Worm (Caenorhabditis elegans) whole organism, L4 larva: ENCODE data around the gene C35B1.8.

Experiments
- D1046.2 ChIP-seq: fragments of 200-800 bp; sonication (Bioruptor generic); IDR thresholded peaks from 2 replicates; pipeline ENCODE4 v1.3.6; 2022; ENCODE audit warnings: missing genetic modification characterization, missing compliant biosample characterization
- F10B5.3 ChIP-seq: sonication (generic microtip); optimal IDR thresholded peaks from 2 replicates; lab custom pipeline; 2016; ENCODE audit warnings: mild to moderate bottlenecking, missing genetic modification characterization, missing compliant biosample characterization
- F26F4.8 ChIP-seq: fragments of 200-800 bp; sonication (Bioruptor generic); conservative IDR thresholded peaks from 2 replicates; pipeline ENCODE4 v1.3.6; 2022; ENCODE audit warnings: missing genetic modification characterization, missing compliant biosample characterization
- F49E8.2 ChIP-seq: sonication (generic microtip); optimal IDR thresholded peaks from 2 replicates; lab custom pipeline; 2016; ENCODE audit warnings: missing compliant biosample characterization, mild to moderate bottlenecking, missing genetic modification characterization, borderline replicate concordance
- Y5F2A.4 ChIP-seq: fragments of 200-800 bp; sonication (Bioruptor generic); optimal IDR thresholded peaks from 2 replicates; lab custom pipeline; 2018; ENCODE audit warnings: mild to moderate bottlenecking, missing genetic modification characterization, missing compliant biosample characterization
- Y75B8A.6 ChIP-seq: fragments of 200-800 bp; sonication (Bioruptor generic); IDR thresholded peaks from 2 replicates; pipeline ENCODE4 v1.3.6; 2022; ENCODE audit warnings: missing genetic modification reagents, missing genetic modification characterization, missing compliant biosample characterization
- ces-1 ChIP-seq: fragments of 150-350 bp; sonication (generic microtip); optimal IDR thresholded peaks from 4 replicates; lab custom pipeline; 2014; ENCODE audit warnings: missing biosample characterization, missing genetic modification reagents, missing genetic modification characterization
- daf-12 ChIP-seq: fragments of 150-350 bp; optimal IDR thresholded peaks from 2 replicates; lab custom pipeline; 2014; ENCODE audit warnings: missing biosample characterization, missing genetic modification reagents, missing genetic modification characterization
- dve-1 ChIP-seq: sonication (generic microtip); optimal IDR thresholded peaks from 2 replicates; lab custom pipeline; 2017; ENCODE audit warnings: antibody characterized with exemption, mild to moderate bottlenecking, missing genetic modification characterization, missing compliant biosample characterization; ENCODE audit not compliant: insufficient read depth
- egl-27 ChIP-seq: sonication (generic microtip); optimal IDR thresholded peaks from 3 replicates; lab custom pipeline; 2017; ENCODE audit warnings: missing biosample characterization, missing genetic modification reagents, missing genetic modification characterization
- egl-43 ChIP-seq: fragments of 200-800 bp; sonication (Bioruptor generic); IDR thresholded peaks from 2 replicates; pipeline ENCODE4 v1.3.6; 2022; ENCODE audit warnings: missing genetic modification reagents, missing genetic modification characterization, missing compliant biosample characterization
- gei-8 ChIP-seq: fragments of 200-800 bp; sonication (Bioruptor generic); optimal IDR thresholded peaks from 2 replicates; lab custom pipeline; 2018; ENCODE audit warnings: mild to moderate bottlenecking, missing genetic modification characterization, missing compliant biosample characterization
- hif-1 ChIP-seq, 2 experiments: sonication (generic microtip); optimal IDR thresholded peaks; 2 replicates each; lab custom pipeline; 2016 to 2017; ENCODE audit warnings: missing compliant biosample characterization in 2 of 2, missing genetic modification characterization in 2 of 2, missing genetic modification reagents in 2 of 2, missing genotype in 2 of 2, mild to moderate bottlenecking in 1 of 2
- hlh-30 ChIP-seq: sonication (generic microtip); optimal IDR thresholded peaks from 2 replicates; lab custom pipeline; 2017; ENCODE audit warnings: antibody characterized with exemption, mild to moderate bottlenecking, missing genetic modification characterization, missing compliant biosample characterization; ENCODE audit not compliant: insufficient read depth
- hmg-1.1 ChIP-seq: fragments of 200-800 bp; sonication (Bioruptor generic); IDR thresholded peaks from 2 replicates; pipeline ENCODE4 v1.3.6; 2022; ENCODE audit warnings: missing genetic modification reagents, missing genetic modification characterization, missing compliant biosample characterization
- jun-1 ChIP-seq: fragments of 150-350 bp; optimal IDR thresholded peaks from 2 replicates; lab custom pipeline; 2014; ENCODE audit warnings: missing biosample characterization, missing genetic modification reagents, missing genetic modification characterization
- lin-13 ChIP-seq: fragments of 150-350 bp; optimal IDR thresholded peaks from 2 replicates; lab custom pipeline; 2014; ENCODE audit warnings: missing biosample characterization, missing genetic modification reagents, missing genetic modification characterization
- lin-38 ChIP-seq: fragments of 200-800 bp; sonication (Bioruptor generic); IDR thresholded peaks from 2 replicates; pipeline ENCODE4 v1.3.6; 2022; ENCODE audit warnings: missing genetic modification reagents, missing genetic modification characterization, missing compliant biosample characterization
- mdt-29 ChIP-seq: fragments of 200-800 bp; sonication (Bioruptor generic); IDR thresholded peaks from 2 replicates; pipeline ENCODE4 v1.3.6; 2022; ENCODE audit warnings: missing genetic modification reagents, missing genetic modification characterization, missing compliant biosample characterization
- mep-1 ChIP-seq: fragments of 150-350 bp; sonication (generic microtip); optimal IDR thresholded peaks from 3 replicates; lab custom pipeline; 2014; ENCODE audit warnings: missing biosample characterization, missing genetic modification characterization
- mes-2 ChIP-seq: sonication (generic microtip); optimal IDR thresholded peaks from 2 replicates; lab custom pipeline; 2016; ENCODE audit warnings: missing genotype, mild to moderate bottlenecking, missing genetic modification characterization, missing compliant biosample characterization; ENCODE audit not compliant: poor library complexity, severe bottlenecking
- nhr-10 ChIP-seq: fragments of 150-350 bp; optimal IDR thresholded peaks from 2 replicates; lab custom pipeline; 2014; ENCODE audit warnings: missing biosample characterization, missing genetic modification characterization
- nhr-111 ChIP-seq: fragments of 200-800 bp; sonication (Bioruptor generic); optimal IDR thresholded peaks from 2 replicates; lab custom pipeline; 2018; ENCODE audit warnings: mild to moderate bottlenecking, missing genetic modification characterization, missing compliant biosample characterization
- nhr-25 ChIP-seq: sonication (generic microtip); optimal IDR thresholded peaks from 2 replicates; lab custom pipeline; 2017; ENCODE audit warnings: missing genetic modification characterization, mild to moderate bottlenecking, missing compliant biosample characterization, antibody characterized with exemption, moderate library complexity, borderline replicate concordance; ENCODE audit not compliant: insufficient read depth
- pha-4 ChIP-seq, 2 experiments: fragments of 150-350 bp in 1 of 2; fragments of 200-800 bp in 1 of 2; sonication (Bioruptor generic) in 1 of 2; IDR thresholded peaks in 1 of 2; optimal IDR thresholded peaks in 1 of 2; 2 replicates each; pipeline versions ENCODE4 v1.3.6 to Lab custom; 2014 to 2022; ENCODE audit warnings: missing genetic modification characterization in 2 of 2, missing genetic modification reagents in 2 of 2, missing biosample characterization in 1 of 2, missing compliant biosample characterization in 1 of 2
- pqm-1 ChIP-seq: sonication (generic microtip); optimal IDR thresholded peaks from 2 replicates; lab custom pipeline; 2017; ENCODE audit warnings: missing biosample characterization, missing genetic modification characterization
- saeg-2 ChIP-seq: fragments of 200-800 bp; sonication (Bioruptor generic); IDR thresholded peaks from 2 replicates; pipeline ENCODE4 v1.3.6; 2022; ENCODE audit warnings: missing genetic modification reagents, missing genetic modification characterization, missing compliant biosample characterization
- sdz-12 ChIP-seq: fragments of 200-800 bp; sonication (Bioruptor generic); optimal IDR thresholded peaks from 2 replicates; lab custom pipeline; 2018; ENCODE audit warnings: mild to moderate bottlenecking, missing genetic modification characterization, missing compliant biosample characterization
- snpc-1.2 ChIP-seq: fragments of 200-800 bp; sonication (Bioruptor generic); IDR thresholded peaks from 2 replicates; pipeline ENCODE4 v1.3.6; 2022; ENCODE audit warnings: missing genetic modification reagents, missing genetic modification characterization, missing compliant biosample characterization
- unc-62 ChIP-seq, 3 experiments: fragments of 150-350 bp in 1 of 3; sonication (generic microtip); optimal IDR thresholded peaks in 2 of 3; peaks in 1 of 3; 1 replicate in 1 of 3; 2 replicates in 2 of 3; lab custom pipeline; 2014 to 2017; ENCODE audit warnings: missing biosample characterization in 3 of 3, missing genetic modification characterization in 3 of 3, missing genetic modification reagents in 3 of 3, missing genotype in 1 of 3
- zfp-2 ChIP-seq: sonication (generic microtip); optimal IDR thresholded peaks from 2 replicates; lab custom pipeline; 2016; ENCODE audit warnings: mild to moderate bottlenecking, missing genetic modification characterization, missing compliant biosample characterization
- ztf-11 ChIP-seq: fragments of 150-350 bp; optimal IDR thresholded peaks from 2 replicates; lab custom pipeline; 2014; ENCODE audit warnings: missing biosample characterization, missing genetic modification characterization

C35B1.8 gene

ce11 chrIV:4070810-4071209 lies 8.0 kb downstream of the C35B1.8 start:
- TF ChIP-seq ztf-11 (tag; lab: Kevin White, UChicago) (no peak), Y5F2A.4 (no peak), lin-13 (GFP tag; lab: Kevin White, UChicago) (no peak), lin-38 (GFP tag; lab: Robert Waterston, UW) (no peak), ces-1 (GFP tag; lab: Kevin White, UChicago) (no peak), saeg-2 (no peak), D1046.2 (GFP tag; lab: Robert Waterston, UW) (no peak), Y75B8A.6 (GFP tag; lab: Robert Waterston, UW) (no peak), egl-27 (tag; lab: Kevin White, UChicago) (no peak), mes-2 (tag; lab: Kevin White, UChicago) (no peak), pqm-1 (tag; lab: Kevin White, UChicago) (no peak), snpc-1.2 (no peak), hlh-30 (tag; lab: Kevin White, UChicago) (no peak), nhr-25 (tag; lab: Kevin White, UChicago) (no peak), zfp-2 (tag; lab: Kevin White, UChicago) (no peak), hif-1 (tag; optimal IDR thresholded peaks at IDR 0.05; lab: Kevin White, UChicago) (no peak), F49E8.2 (tag; lab: Kevin White, UChicago) (no peak), mdt-29 (GFP tag; lab: Robert Waterston, UW) (no peak), mep-1 (no peak)

ce11 chrIV:4068480-4068879 lies 10.3 kb downstream of the C35B1.8 start, which contains the start of gene fbxb-55:
fbxb-55 (plus strand) TSS chrIV:4068780.
- TF ChIP-seq sdz-12 (GFP tag; lab: Kevin White, UChicago), result no peak

- TF ChIP-seq gei-8 (GFP tag; lab: Kevin White, UChicago) (no peak), unc-62 (GFP tag; optimal IDR thresholded peaks at IDR 0.05 in 1 of 2; lab: Kevin White, UChicago) (peak in 1 of 2 experiments; percentile 95), unc-62 (tag; optimal IDR thresholded peaks at IDR 0.05; lab: Kevin White, UChicago) (no peak), F10B5.3 (no peak), saeg-2 (no peak)
Observed at ce11 chrIV:4067336-4067735, 11.5 kb downstream of the C35B1.8 start.

- TF ChIP-seq nhr-10 (tag; lab: Kevin White, UChicago) (no peak), gei-8 (GFP tag; lab: Kevin White, UChicago) (no peak), F26F4.8 (GFP tag; lab: Robert Waterston, UW) (no peak), nhr-111 (no peak), hmg-1.1 (GFP tag; lab: Robert Waterston, UW) (no peak), daf-12 (tag; lab: Kevin White, UChicago) (no peak), pha-4 (GFP tag; IDR thresholded peaks at IDR 0.05; lab: Robert Waterston, UW) (no peak), pha-4 (tag; optimal IDR thresholded peaks at IDR 0.05; lab: Kevin White, UChicago) (no peak)
Observed at ce11 chrIV:4063573-4063972, 15.2 kb downstream of the C35B1.8 start, which contains the start of gene ilys-6. ilys-6 (minus strand) TSS chrIV:4063673.

ce11 chrIV:4055297-4055696 lies 23.5 kb downstream of the C35B1.8 start:
- no peak for TF ChIP-seq egl-43 (GFP tag; lab: Robert Waterston, UW)
- no peak for TF ChIP-seq pqm-1 (tag; lab: Kevin White, UChicago)
- TF ChIP-seq dve-1 (tag; lab: Kevin White, UChicago), result no peak
- TF ChIP-seq jun-1 (tag; lab: Kevin White, UChicago), result no peak
- peak in 1 of 2 experiments; percentile 11 for TF ChIP-seq unc-62 (GFP tag; optimal IDR thresholded peaks at IDR 0.05 in 1 of 2; lab: Kevin White, UChicago)
- TF ChIP-seq unc-62 (tag; optimal IDR thresholded peaks at IDR 0.05; lab: Kevin White, UChicago), result no peak
- TF ChIP-seq, all 104 proteins: peak for 1
